Worm (Caenorhabditis elegans): ENCODE results near the gene set-16.
A peak's percentile ranks its signal among the peaks of the same experiment; 100 is the strongest.

Gene set-16

DNA sequence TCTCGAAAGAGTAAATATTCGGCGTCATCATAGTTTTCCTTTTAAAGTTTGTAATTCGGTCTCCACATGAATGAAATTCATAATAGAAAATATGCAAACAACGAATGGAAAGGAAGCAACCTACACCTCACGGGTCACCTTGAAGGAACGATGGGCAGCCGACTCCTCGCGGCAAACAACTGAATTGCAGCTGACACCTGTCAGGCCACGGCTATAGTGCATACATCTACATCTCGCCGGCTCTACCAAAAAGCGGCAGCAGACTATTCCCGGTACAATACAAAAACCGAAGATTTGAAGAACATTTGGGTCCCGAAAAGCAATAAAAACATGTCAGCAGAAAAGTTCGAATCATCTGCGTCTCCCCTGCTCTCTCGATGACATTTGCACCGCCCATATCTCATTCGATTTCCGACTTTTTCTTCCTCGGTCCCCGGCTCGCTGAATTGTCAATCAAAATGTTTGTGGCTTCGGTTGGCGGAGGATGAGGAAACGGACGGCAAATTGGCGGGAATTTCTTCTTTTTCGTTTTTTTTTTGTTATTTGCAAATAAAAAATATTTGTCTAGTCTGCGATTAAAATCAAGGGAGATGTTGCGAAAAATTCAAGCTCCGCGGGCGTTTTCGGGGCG is 7.9 kb upstream of the set-16 start:
- TF ChIP-seq lin-14 (GFP tag; optimal IDR thresholded peaks at IDR 0.05) (peak; percentile 82), lin-13 (GFP tag; optimal IDR thresholded peaks at IDR 0.05) (peak; percentile 5), nhr-11 (tag; optimal IDR thresholded peaks at IDR 0.05) (no peak), sox-4 (tag; optimal IDR thresholded peaks at IDR 0.05) (no peak), zag-1 (tag; optimal IDR thresholded peaks at IDR 0.05) (no peak), nhr-84 (tag; optimal IDR thresholded peaks at IDR 0.05) (no peak), lir-3 (tag; optimal IDR thresholded peaks at IDR 0.05; ENCODE audit: poor library complexity) (no peak), C16A3.4 (tag; optimal IDR thresholded peaks at IDR 0.05) (no peak), sptf-1 (tag; optimal IDR thresholded peaks at IDR 0.05) (no peak), snu-23 (GFP tag; optimal IDR thresholded peaks at IDR 0.05) (no peak), skn-1 (tag; optimal IDR thresholded peaks at IDR 0.05) (no peak), dsc-1 (tag; optimal IDR thresholded peaks at IDR 0.05) (peak; percentile 33), ceh-63 (GFP tag; optimal IDR thresholded peaks at IDR 0.05) (no peak), efl-1 (optimal IDR thresholded peaks at IDR 0.05) (peak in 1 of 2 experiments; percentile 4), efl-1 (GFP tag; optimal IDR thresholded peaks at IDR 0.05 in 1 of 2) (peak in 1 of 2 experiments; percentile 71), mef-2 (tag; optimal IDR thresholded peaks at IDR 0.05) (no peak), nhr-90 (tag; optimal IDR thresholded peaks at IDR 0.05; ENCODE audit: poor library complexity) (no peak), unc-86 (tag; optimal IDR thresholded peaks at IDR 0.05) (no peak), tbx-2 (tag; optimal IDR thresholded peaks at IDR 0.05) (peak; percentile 12), ztf-11 (tag; optimal IDR thresholded peaks at IDR 0.05) (no peak), mdl-1 (tag; optimal IDR thresholded peaks at IDR 0.05) (no peak), rnt-1 (tag; optimal IDR thresholded peaks at IDR 0.05) (peak; percentile 23), nhr-237 (tag; optimal IDR thresholded peaks at IDR 0.05) (no peak), nhr-71 (tag; optimal IDR thresholded peaks at IDR 0.05) (peak; percentile 12), nhr-12 (tag; optimal IDR thresholded peaks at IDR 0.05) (no peak), ceh-88 (GFP tag; IDR thresholded peaks at IDR 0.05) (no peak), ama-1 (optimal IDR thresholded peaks at IDR 0.05) (no peak), ceh-82 (tag; optimal IDR thresholded peaks at IDR 0.05) (peak in 2 of 3 experiments; percentile 27 to 54), fkh-10 (GFP tag; optimal IDR thresholded peaks at IDR 0.05) (peak; percentile 74), snpc-4 (tag; optimal IDR thresholded peaks at IDR 0.05) (peak; percentile 72), swsn-7 (tag; optimal IDR thresholded peaks at IDR 0.05) (peak; percentile 13), dpl-1 (GFP tag; optimal IDR thresholded peaks at IDR 0.05) (peak in 1 of 3 experiments; percentile 14), lsy-2 (tag; optimal IDR thresholded peaks at IDR 0.05) (peak in 1 of 2 experiments; percentile 20)

DNA sequence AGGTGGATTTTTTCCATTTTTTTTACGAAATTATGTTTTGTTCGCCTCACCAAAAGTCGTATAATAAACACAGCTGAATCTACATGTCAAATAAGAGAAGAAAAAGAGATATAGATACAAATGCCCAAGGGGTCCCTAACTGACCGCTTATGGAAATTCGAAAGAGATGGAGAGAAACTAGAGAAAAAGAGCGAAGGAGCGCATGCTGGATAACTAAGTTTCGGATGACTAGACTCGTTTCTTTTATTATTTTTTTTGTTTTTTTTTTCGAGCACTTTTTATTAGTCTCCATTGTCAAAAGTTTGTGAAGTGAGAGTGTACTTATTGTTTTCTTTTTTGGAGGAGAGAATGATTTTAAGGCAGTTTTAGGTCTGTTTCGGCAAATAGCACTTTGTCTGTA is 6.0 kb upstream of the set-16 start:
- TF ChIP-seq nhr-85 (tag): no peak
- no peak for TF ChIP-seq nhr-11 (tag; optimal IDR thresholded peaks at IDR 0.05)
- peak; percentile 59 for TF ChIP-seq lin-14 (GFP tag; optimal IDR thresholded peaks at IDR 0.05)
- peak in 1 of 2 experiments; percentile 18 for TF ChIP-seq lsy-2 (tag; optimal IDR thresholded peaks at IDR 0.05)
- peak; percentile 52 for TF ChIP-seq ces-1 (GFP tag; optimal IDR thresholded peaks at IDR 0.05)
- no peak for TF ChIP-seq nhr-76 (tag; optimal IDR thresholded peaks at IDR 0.05)
- TF ChIP-seq irx-1 (tag; optimal IDR thresholded peaks at IDR 0.05): no peak
- TF ChIP-seq fkh-10 (GFP tag; optimal IDR thresholded peaks at IDR 0.05): peak; percentile 58
- peak in 2 of 3 experiments; percentile 4 to 12 for TF ChIP-seq ceh-82 (tag; optimal IDR thresholded peaks at IDR 0.05)
- TF ChIP-seq nhr-71 (tag; optimal IDR thresholded peaks at IDR 0.05): peak; percentile 1
- TF ChIP-seq nhr-28 (tag; optimal IDR thresholded peaks at IDR 0.05): no peak
- TF ChIP-seq unc-30 (tag; optimal IDR thresholded peaks at IDR 0.05): no peak

- TF ChIP-seq nhr-12 (tag; optimal IDR thresholded peaks at IDR 0.05) (no peak), alr-1 (tag; optimal IDR thresholded peaks at IDR 0.05; ENCODE audit: borderline replicate concordance) (no peak), vab-15 (tag; optimal IDR thresholded peaks at IDR 0.05) (no peak), unc-62 (GFP tag; optimal IDR thresholded peaks at IDR 0.05) (no peak), unc-30 (tag; optimal IDR thresholded peaks at IDR 0.05) (no peak), mab-9 (GFP tag; IDR thresholded peaks at IDR 0.05) (no peak), ceh-63 (GFP tag; optimal IDR thresholded peaks at IDR 0.05) (no peak), swsn-7 (tag; optimal IDR thresholded peaks at IDR 0.05) (no peak), grh-1 (GFP tag; IDR thresholded peaks at IDR 0.05) (no peak), dsc-1 (tag; optimal IDR thresholded peaks at IDR 0.05) (no peak), nhr-28 (tag; optimal IDR thresholded peaks at IDR 0.05) (no peak), lin-39 (tag; optimal IDR thresholded peaks at IDR 0.05) (no peak), Y116A8C.19 (tag; optimal IDR thresholded peaks at IDR 0.05; ENCODE audit: borderline replicate concordance) (no peak), zip-4 (GFP tag; optimal IDR thresholded peaks at IDR 0.05) (no peak), tlp-1 (tag; optimal IDR thresholded peaks at IDR 0.05) (no peak), nhr-237 (tag; optimal IDR thresholded peaks at IDR 0.05) (no peak), mef-2 (tag; optimal IDR thresholded peaks at IDR 0.05) (no peak), pqm-1 (tag; optimal IDR thresholded peaks at IDR 0.05) (no peak), ama-1 (optimal IDR thresholded peaks at IDR 0.05) (no peak), tbx-2 (tag; optimal IDR thresholded peaks at IDR 0.05) (no peak)
Observed at ce11 chrIII:13640003-13640499, 3.7 kb upstream of the set-16 start.
